Fruit fly (Drosophila melanogaster) whole organism, embryonic: ENCODE results near the gene mAcon1.
A peak's percentile ranks its signal among the peaks of the same experiment; 100 is the strongest.

Source experiments
- Antp ChIP-seq: fragments of 200-800 bp; sonication (Bioruptor generic); optimal IDR thresholded peaks from 3 replicates; lab custom pipeline; 2016; ENCODE audit warnings: missing biosample characterization, missing genetic modification characterization
- CG10147 ChIP-seq: fragments of 200-800 bp; sonication (Bioruptor generic); optimal IDR thresholded peaks from 2 replicates; lab custom pipeline; 2019; ENCODE audit warnings: missing biosample characterization, mild to moderate bottlenecking, missing genetic modification characterization, moderate library complexity
- CG13287 ChIP-seq: fragments of 200-800 bp; sonication (Bioruptor generic); IDR thresholded peaks from 2 replicates; pipeline ENCODE4 v1.3.6; 2022; ENCODE audit warnings: missing biosample characterization, missing genetic modification characterization; ENCODE audit not compliant: partially characterized antibody
- CG13296 ChIP-seq: fragments of 200-800 bp; sonication (Bioruptor generic); optimal IDR thresholded peaks from 3 replicates; lab custom pipeline; 2018; ENCODE audit warnings: missing biosample characterization, mild to moderate bottlenecking, missing genetic modification characterization
- CG14014 ChIP-seq: fragments of 200-800 bp; sonication (Bioruptor generic); IDR thresholded peaks from 2 replicates; pipeline ENCODE4 v1.3.6; 2022; ENCODE audit warnings: missing biosample characterization, missing genetic modification characterization
- CG17568 ChIP-seq: fragments of 200-800 bp; sonication (Bioruptor generic); optimal IDR thresholded peaks from 2 replicates; lab custom pipeline; 2018; ENCODE audit warnings: missing biosample characterization, mild to moderate bottlenecking, missing genetic modification characterization, moderate library complexity
- CG1832 ChIP-seq: fragments of 200-800 bp; sonication (Bioruptor generic); optimal IDR thresholded peaks from 2 replicates; lab custom pipeline; 2017; ENCODE audit warnings: missing biosample characterization, mild to moderate bottlenecking, missing genetic modification characterization, inconsistent platforms
- CG2116 ChIP-seq: fragments of 200-800 bp; sonication (Bioruptor generic); optimal IDR thresholded peaks from 3 replicates; lab custom pipeline; 2018; ENCODE audit warnings: missing biosample characterization, mild to moderate bottlenecking, missing genetic modification characterization
- CG30403 ChIP-seq: fragments of 200-800 bp; sonication (Bioruptor generic); optimal IDR thresholded peaks from 3 replicates; lab custom pipeline; 2016; ENCODE audit warnings: missing biosample characterization, missing genetic modification characterization
- CG30431 ChIP-seq: fragments of 200-800 bp; sonication (Bioruptor generic); optimal IDR thresholded peaks from 2 replicates; lab custom pipeline; 2017; ENCODE audit warnings: missing biosample characterization, missing genetic modification characterization
- CG31224 ChIP-seq: fragments of 200-800 bp; sonication (Bioruptor generic); IDR thresholded peaks from 2 replicates; pipeline ENCODE4 v1.3.6; 2022; ENCODE audit warnings: missing biosample characterization, missing genetic modification characterization
- CG31441 ChIP-seq: fragments of 200-800 bp; sonication (Bioruptor generic); IDR thresholded peaks from 2 replicates; pipeline ENCODE4 v1.3.6; 2022; ENCODE audit warnings: missing biosample characterization, missing genetic modification characterization
- CG33213 ChIP-seq: fragments of 200-800 bp; sonication (Bioruptor generic); optimal IDR thresholded peaks from 3 replicates; lab custom pipeline; 2016; ENCODE audit warnings: missing biosample characterization, missing genetic modification characterization
- CG3726 ChIP-seq: fragments of 200-800 bp; sonication (Bioruptor generic); IDR thresholded peaks from 3 replicates; pipeline ENCODE4, ENCODE4 v1.3.6; 2022; ENCODE audit warnings: missing biosample characterization, missing genetic modification characterization
- CG4360 ChIP-seq: fragments of 200-800 bp; sonication (Bioruptor generic); IDR thresholded peaks from 2 replicates; pipeline ENCODE4 v1.3.6; 2022; ENCODE audit warnings: missing biosample characterization, missing genetic modification characterization
- CG43689 ChIP-seq: fragments of 200-800 bp; sonication (Bioruptor generic); IDR thresholded peaks from 2 replicates; pipeline ENCODE4 v1.3.6; 2022; ENCODE audit warnings: missing biosample characterization, missing genetic modification characterization
- CG6175 ChIP-seq: fragments of 200-800 bp; sonication (Bioruptor generic); IDR thresholded peaks from 3 replicates; pipeline ENCODE4 v1.3.6; 2022; ENCODE audit warnings: missing biosample characterization, missing genetic modification characterization
- CG6765 ChIP-seq: fragments of 200-800 bp; sonication (Bioruptor generic); optimal IDR thresholded peaks from 3 replicates; lab custom pipeline; 2017; ENCODE audit warnings: missing biosample characterization, mild to moderate bottlenecking, missing genetic modification characterization
- CG7963 ChIP-seq: fragments of 200-800 bp; sonication (Bioruptor generic); IDR thresholded peaks from 3 replicates; pipeline ENCODE4 v1.3.6; 2022; ENCODE audit warnings: missing biosample characterization, missing genetic modification characterization; ENCODE audit not compliant: partially characterized antibody
- CG9932 ChIP-seq: fragments of 200-800 bp; sonication (Bioruptor generic); IDR thresholded peaks from 2 replicates; pipeline ENCODE4 v1.3.6; 2022; ENCODE audit warnings: missing biosample characterization, missing genetic modification characterization
- Doc2 ChIP-seq: fragments of 200-800 bp; sonication (Bioruptor generic); IDR thresholded peaks from 2 replicates; pipeline ENCODE4 v1.3.6; 2022; ENCODE audit warnings: missing biosample characterization, missing genetic modification characterization
- Dp ChIP-seq: fragments of 200-800 bp; sonication (Bioruptor generic); optimal IDR thresholded peaks from 2 replicates; lab custom pipeline; 2018; ENCODE audit warnings: missing biosample characterization, mild to moderate bottlenecking, missing genetic modification characterization, moderate library complexity
- ERR ChIP-seq: fragments of 200-800 bp; sonication (Bioruptor generic); optimal IDR thresholded peaks from 2 replicates; lab custom pipeline; 2016; ENCODE audit warnings: missing biosample characterization, missing genetic modification characterization
- Ets65A ChIP-seq: fragments of 200-800 bp; sonication (Bioruptor generic); peaks from one replicate; lab custom pipeline; 2016; ENCODE audit warnings: missing biosample characterization, missing genetic modification characterization
- HLH4C ChIP-seq: fragments of 200-800 bp; sonication (Bioruptor generic); IDR thresholded peaks from 3 replicates; pipeline ENCODE4 v1.3.6; 2022; ENCODE audit warnings: missing biosample characterization, missing genetic modification characterization; ENCODE audit not compliant: partially characterized antibody
- Hey ChIP-seq: fragments of 200-800 bp; sonication (Bioruptor generic); optimal IDR thresholded peaks from 3 replicates; lab custom pipeline; 2018; ENCODE audit warnings: missing biosample characterization, mild to moderate bottlenecking, missing genetic modification characterization
- Hmx ChIP-seq: fragments of 200-800 bp; sonication (Bioruptor generic); optimal IDR thresholded peaks from 2 replicates; lab custom pipeline; 2016; ENCODE audit warnings: missing biosample characterization, missing genetic modification characterization
- Hr3 ChIP-seq: fragments of 200-800 bp; sonication (Bioruptor generic); optimal IDR thresholded peaks from 3 replicates; lab custom pipeline; 2016; ENCODE audit warnings: missing biosample characterization, missing genetic modification characterization
- Lim3 ChIP-seq: fragments of 200-800 bp; sonication (Bioruptor generic); IDR thresholded peaks from 2 replicates; pipeline ENCODE4 v1.3.6; 2022; ENCODE audit warnings: missing biosample characterization, missing genetic modification characterization
- MESR4 ChIP-seq: fragments of 200-800 bp; sonication (Bioruptor generic); optimal IDR thresholded peaks from 2 replicates; lab custom pipeline; 2018; ENCODE audit warnings: missing biosample characterization, mild to moderate bottlenecking, missing genetic modification characterization, moderate library complexity
- Meics ChIP-seq: fragments of 200-800 bp; sonication (Bioruptor generic); optimal IDR thresholded peaks from 2 replicates; lab custom pipeline; 2017; ENCODE audit warnings: missing biosample characterization, mild to moderate bottlenecking, missing genetic modification characterization
- Neu2 ChIP-seq: fragments of 200-800 bp; sonication (Bioruptor generic); optimal IDR thresholded peaks from 3 replicates; lab custom pipeline; 2016; ENCODE audit warnings: missing biosample characterization, missing genetic modification characterization, borderline replicate concordance
- Pdp1 ChIP-seq, 2 experiments: fragments of 200-800 bp; sonication (Bioruptor generic); optimal IDR thresholded peaks; 3 replicates each; lab custom pipeline; 2016; ENCODE audit warnings: missing biosample characterization in 2 of 2, missing genetic modification characterization in 2 of 2, mild to moderate bottlenecking in 1 of 2, moderate library complexity in 1 of 2
- Ravus ChIP-seq: fragments of 200-800 bp; sonication (Bioruptor generic); IDR thresholded peaks from 2 replicates; pipeline ENCODE4 v1.3.6; 2022; ENCODE audit warnings: missing biosample characterization, missing genetic modification characterization
- Spps ChIP-seq: fragments of 200-800 bp; sonication (Bioruptor generic); optimal IDR thresholded peaks from 2 replicates; lab custom pipeline; 2018; ENCODE audit warnings: missing biosample characterization, mild to moderate bottlenecking, missing genetic modification characterization
- Xbp1 ChIP-seq: fragments of 200-800 bp; sonication (Bioruptor generic); optimal IDR thresholded peaks from 3 replicates; lab custom pipeline; 2016; ENCODE audit warnings: missing biosample characterization, mild to moderate bottlenecking, missing genetic modification characterization
- amos ChIP-seq: fragments of 200-800 bp; sonication (Bioruptor generic); IDR thresholded peaks from 2 replicates; pipeline ENCODE4 v1.3.6; 2022; ENCODE audit warnings: missing biosample characterization, missing genetic modification characterization; ENCODE audit not compliant: partially characterized antibody
- cwo ChIP-seq: fragments of 200-800 bp; sonication (Bioruptor generic); optimal IDR thresholded peaks from 3 replicates; lab custom pipeline; 2017; ENCODE audit warnings: missing biosample characterization, missing genetic modification characterization, mild to moderate bottlenecking, moderate library complexity, missing genetic modification reagents
- dmrt11E ChIP-seq: fragments of 200-800 bp; sonication (Bioruptor generic); optimal IDR thresholded peaks from 3 replicates; lab custom pipeline; 2018; ENCODE audit warnings: missing biosample characterization, mild to moderate bottlenecking, missing genetic modification characterization, moderate library complexity
- ems ChIP-seq: fragments of 200-800 bp; sonication (Bioruptor generic); optimal IDR thresholded peaks from 3 replicates; lab custom pipeline; 2016; ENCODE audit warnings: missing biosample characterization, missing genetic modification characterization
- en ChIP-seq: fragments of 200-800 bp; sonication (Bioruptor generic); optimal IDR thresholded peaks from 2 replicates; lab custom pipeline; 2016; ENCODE audit warnings: missing biosample characterization, missing genetic modification characterization
- esg ChIP-seq: fragments of 200-800 bp; sonication (Bioruptor generic); conservative IDR thresholded peaks from 2 replicates; pipeline ENCODE4 v1.3.6; 2022; ENCODE audit warnings: missing biosample characterization, missing genetic modification characterization
- gt ChIP-seq: fragments of 200-800 bp; sonication (Bioruptor generic); IDR thresholded peaks from 2 replicates; pipeline ENCODE4 v1.3.6; 2022; ENCODE audit warnings: missing biosample characterization, missing genetic modification characterization
- jumu ChIP-seq: fragments of 200-800 bp; sonication (Bioruptor generic); optimal IDR thresholded peaks from 3 replicates; lab custom pipeline; 2016; ENCODE audit warnings: missing biosample characterization, missing genetic modification characterization
- ranshi ChIP-seq: fragments of 200-800 bp; sonication (Bioruptor generic); IDR thresholded peaks from 2 replicates; pipeline ENCODE4 v1.3.6; 2022; ENCODE audit warnings: missing biosample characterization, missing genetic modification characterization
- sc ChIP-seq, 3 experiments: fragments of >200 bp in 2 of 3; fragments of 200-800 bp in 1 of 3; sonication (Bioruptor generic) in 1 of 3; optimal IDR thresholded peaks; 2 replicates in 2 of 3; 3 replicates in 1 of 3; lab custom pipeline; 2017; ENCODE audit warnings: mild to moderate bottlenecking in 1 of 3, missing biosample characterization in 1 of 3, missing genetic modification characterization in 1 of 3, missing genetic modification reagents in 1 of 3
- sens ChIP-seq: fragments of 200-800 bp; sonication (Bioruptor generic); peaks from one replicate; lab custom pipeline; 2016; ENCODE audit warnings: missing biosample characterization, missing genetic modification characterization
- sr ChIP-seq: fragments of 200-800 bp; sonication (Bioruptor generic); IDR thresholded peaks from 3 replicates; pipeline ENCODE4 v1.3.6; 2022; ENCODE audit warnings: missing biosample characterization, missing genetic modification characterization
- twi ChIP-seq: fragments of 200-800 bp; optimal IDR thresholded peaks from 2 replicates; lab custom pipeline; 2019; ENCODE audit warnings: missing biosample characterization, mild to moderate bottlenecking, missing genetic modification characterization, moderate library complexity
- vnd ChIP-seq: fragments of 200-800 bp; sonication (Bioruptor generic); IDR thresholded peaks from 3 replicates; pipeline ENCODE4 v1.3.6; 2022; ENCODE audit warnings: missing biosample characterization, missing genetic modification characterization; ENCODE audit not compliant: partially characterized antibody
- yki ChIP-seq: fragments of >200 bp; optimal IDR thresholded peaks from 3 replicates; lab custom pipeline; 2018

The mAcon1 gene

dm6 chr2L:21158554-21158953 is 9.8 kb upstream of the mAcon1 start, which contains the start of the genes Coq3 and Pld3 (continued):
- peak; percentile 68 for TF ChIP-seq dmrt11E (tag; lab: Kevin White, UChicago)
- TF ChIP-seq yki: no peak
- peak; percentile 57 for TF ChIP-seq twi
- no peak for TF ChIP-seq gt (GFP tag; lab: Robert Waterston, UW)
- peak; percentile 64 for TF ChIP-seq CG2116 (GFP tag; lab: Kevin White, UChicago)
- peak; percentile 79 for TF ChIP-seq ranshi
- 0 out of 3 replicates have a peak, but pooled peaks have one; percentile 36 for TF ChIP-seq sr
- peak; percentile 80 for TF ChIP-seq cwo (GFP tag; lab: Kevin White, UChicago)
- no peak for TF ChIP-seq CG7963 (GFP tag; lab: Robert Waterston, UW)
- TF ChIP-seq MESR4 (GFP tag; lab: Kevin White, UChicago): peak; percentile 16
- peak; percentile 86 for TF ChIP-seq Meics (GFP tag; lab: Kevin White, UChicago)
- TF ChIP-seq CG31441 (GFP tag; lab: Robert Waterston, UW): peak; percentile 92
- no peak for TF ChIP-seq Doc2 (GFP tag; lab: Robert Waterston, UW)
- no peak for TF ChIP-seq Dp (GFP tag; lab: Kevin White, UChicago)
- peak; percentile 80 for TF ChIP-seq CG9932
- TF ChIP-seq CG6765 (GFP tag; lab: Kevin White, UChicago): peak; percentile 66
- no peak for TF ChIP-seq sc (optimal IDR thresholded peaks at IDR 0.05; lab: Kevin White, UChicago)
- TF ChIP-seq sc (GFP tag; optimal IDR thresholded peaks at IDR 0.05; lab: Kevin White, UChicago): peak; percentile 67
- peak; percentile 57 for TF ChIP-seq CG33213 (GFP tag; lab: Kevin White, UChicago)
- TF ChIP-seq Hr3 (GFP tag; lab: Kevin White, UChicago): peak; percentile 74
- peak; percentile 52 for TF ChIP-seq ERR (GFP tag; lab: Kevin White, UChicago)
- TF ChIP-seq amos: no peak
- peak; percentile 88 for TF ChIP-seq CG30403
- peak; percentile 81 for TF ChIP-seq CG14014 (GFP tag; lab: Robert Waterston, UW)
- TF ChIP-seq Hmx (GFP tag; lab: Kevin White, UChicago): peak; percentile 65
- no peak for TF ChIP-seq Neu2 (GFP tag; lab: Kevin White, UChicago)
- peak; percentile 61 for TF ChIP-seq Antp
- TF ChIP-seq Lim3 (GFP tag; lab: Robert Waterston, UW): no peak
- TF ChIP-seq en (GFP tag; lab: Kevin White, UChicago): peak; percentile 25
- TF ChIP-seq CG31224 (GFP tag; lab: Robert Waterston, UW): peak; percentile 60; the same call in 1 of the 2 replicates
- peak; percentile 64 for TF ChIP-seq CG30431 (GFP tag; lab: Kevin White, UChicago)
- no peak for TF ChIP-seq CG13287
- peak; percentile 10 for TF ChIP-seq jumu
- no peak for TF ChIP-seq CG1832 (GFP tag; lab: Kevin White, UChicago)
- 0 out of 3 replicates have a peak, but pooled peaks have one; percentile 57 for TF ChIP-seq CG3726 (GFP tag; lab: Robert Waterston, UW)
- peak; percentile 96 for TF ChIP-seq sens (GFP tag; lab: Kevin White, UChicago)
- peak; percentile 76 for TF ChIP-seq CG10147 (GFP tag; lab: Kevin White, UChicago)
- peak; percentile 38; the same call in 1 of the 2 replicates for TF ChIP-seq esg (GFP tag; lab: Robert Waterston, UW)
- TF ChIP-seq Xbp1 (GFP tag; lab: Kevin White, UChicago): peak; percentile 87
- no peak for TF ChIP-seq Hey (tag; lab: Kevin White, UChicago)
- peak; percentile 56; the same call in 1 of the 2 replicates for TF ChIP-seq CG4360
- TF ChIP-seq CG43689 (GFP tag; lab: Robert Waterston, UW): peak; percentile 73
- TF ChIP-seq HLH4C (GFP tag; lab: Robert Waterston, UW): no peak
- peak; percentile 83 for TF ChIP-seq CG13296
- TF ChIP-seq CG17568: no peak
- TF ChIP-seq Ravus (GFP tag; lab: Robert Waterston, UW): no peak; the same call in 1 of the 2 replicates
- no peak for TF ChIP-seq vnd (GFP tag; lab: Robert Waterston, UW)
- TF ChIP-seq Pdp1 (GFP tag; optimal IDR thresholded peaks at IDR 0.05; lab: Kevin White, UChicago): peak; percentile 55 to 66
- TF ChIP-seq Ets65A (GFP tag; lab: Kevin White, UChicago): peak; percentile 95
- peak; percentile 58 for TF ChIP-seq Spps (tag; lab: Kevin White, UChicago)
- peak; percentile 71 for TF ChIP-seq ems (GFP tag; lab: Kevin White, UChicago)
- no peak for TF ChIP-seq CG6175
